Fruit fly (Drosophila melanogaster) whole organism, prepupa: ENCODE measurements around the gene CG8916.

Source experiments
- Blimp-1 ChIP-seq: fragments of 200-800 bp; sonication (Bioruptor generic); optimal IDR thresholded peaks from 3 replicates; lab custom pipeline; 2017; ENCODE audit warnings: missing biosample characterization, missing genetic modification characterization, mild to moderate bottlenecking, moderate library complexity, missing genetic modification reagents
- CG4318 ChIP-seq: fragments of 200-800 bp; sonication (Bioruptor generic); optimal IDR thresholded peaks from 3 replicates; lab custom pipeline; 2017; ENCODE audit warnings: missing biosample characterization, mild to moderate bottlenecking, missing genetic modification characterization
- CG7368 ChIP-seq: fragments of 200-800 bp; sonication (Bioruptor generic); optimal IDR thresholded peaks from 3 replicates; lab custom pipeline; 2016; ENCODE audit warnings: missing biosample characterization, missing genetic modification characterization
- CG8119 ChIP-seq: fragments of 200-800 bp; sonication (Bioruptor generic); IDR thresholded peaks from 3 replicates; pipeline ENCODE4 v1.3.6; 2022; ENCODE audit warnings: missing biosample characterization, missing genetic modification characterization
- Ets21C ChIP-seq: fragments of 200-800 bp; sonication (Bioruptor generic); optimal IDR thresholded peaks from 3 replicates; lab custom pipeline; 2016; ENCODE audit warnings: missing biosample characterization, missing genetic modification characterization
- Hr39 ChIP-seq: fragments of 200-800 bp; sonication (Bioruptor generic); optimal IDR thresholded peaks from 2 replicates; lab custom pipeline; 2016; ENCODE audit warnings: missing biosample characterization, missing genetic modification characterization
- Hr4 ChIP-seq: fragments of 200-800 bp; sonication (Bioruptor generic); optimal IDR thresholded peaks from 3 replicates; lab custom pipeline; 2016; ENCODE audit warnings: missing biosample characterization, missing genetic modification characterization
- Sox15 ChIP-seq: fragments of 200-800 bp; sonication (Bioruptor generic); optimal IDR thresholded peaks from 3 replicates; lab custom pipeline; 2016; ENCODE audit warnings: missing biosample characterization, missing genetic modification characterization
- acj6 ChIP-seq: fragments of 200-800 bp; sonication (Bioruptor generic); optimal IDR thresholded peaks from 3 replicates; lab custom pipeline; 2016; ENCODE audit warnings: missing biosample characterization, missing genetic modification characterization

DNA sequence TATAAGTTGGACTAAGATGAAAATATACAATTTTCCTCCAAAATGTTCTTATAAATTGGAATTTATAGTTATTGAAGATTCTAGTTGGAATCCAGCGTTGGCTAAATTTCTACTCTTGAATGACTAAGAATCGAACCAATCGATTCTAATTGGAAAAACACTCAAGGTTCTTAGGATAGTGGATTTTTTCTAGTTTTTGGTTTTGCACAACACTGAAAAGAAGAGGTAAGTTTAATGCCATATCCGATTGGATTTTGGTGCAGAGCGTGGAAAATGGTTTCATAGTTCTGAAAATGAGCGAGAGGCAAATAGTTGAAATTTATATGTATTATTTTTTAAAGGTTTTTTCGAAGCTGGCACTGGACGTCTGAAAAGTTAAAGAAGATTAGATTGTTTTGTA lies 46.2 kb upstream of the CG8916 start:
- TF ChIP-seq Ets21C (GFP tag; lab: Kevin White, UChicago): no peak
- no peak for TF ChIP-seq CG7368 (GFP tag; lab: Kevin White, UChicago)
- no peak for TF ChIP-seq Blimp-1
- TF ChIP-seq Sox15 (GFP tag; lab: Kevin White, UChicago): no peak
- TF ChIP-seq acj6: no peak
- no peak for TF ChIP-seq Hr39 (GFP tag; lab: Kevin White, UChicago)
- TF ChIP-seq CG8119 (GFP tag; lab: Robert Waterston, UW): no peak
- no peak for TF ChIP-seq CG4318 (GFP tag; lab: Kevin White, UChicago)
- no peak for TF ChIP-seq Hr4
